Worm (Caenorhabditis elegans): ENCODE measurements around the gene ZK1290.14.
A peak's percentile ranks its signal among the peaks of the same experiment; 100 is the strongest.

The ZK1290.14 gene

ce11 chrII:7555454-7555853, at the start of gene ZK1290.14:
Gene ZK1290.14, minus strand, starts transcription at chrII:7555592.
- TF ChIP-seq nhr-12 (tag; optimal IDR thresholded peaks at IDR 0.05), result no peak
- no peak for TF ChIP-seq ceh-83 (GFP tag; optimal IDR thresholded peaks at IDR 0.05)
- TF ChIP-seq sem-2 (GFP tag; optimal IDR thresholded peaks at IDR 0.05), result no peak
- TF ChIP-seq nhr-28 (tag; optimal IDR thresholded peaks at IDR 0.05), result no peak
- TF ChIP-seq elt-3 (tag; optimal IDR thresholded peaks at IDR 0.05), result no peak
- no peak for TF ChIP-seq lin-13 (tag; optimal IDR thresholded peaks at IDR 0.05)
- no peak for TF ChIP-seq nhr-76 (tag; optimal IDR thresholded peaks at IDR 0.05)
- no peak for TF ChIP-seq ceh-39 (tag; optimal IDR thresholded peaks at IDR 0.05)
- no peak for TF ChIP-seq unc-120 (tag; optimal IDR thresholded peaks at IDR 0.05; ENCODE audit: poor library complexity, severe bottlenecking)
- no peak for TF ChIP-seq bed-3 (GFP tag; optimal IDR thresholded peaks at IDR 0.05)

ce11 chrII:7599357-7599756, 44.0 kb upstream of the ZK1290.14 start, which contains the start of gene npp-21:
Gene npp-21, plus strand, starts transcription at chrII:7599657.
- no peak for TF ChIP-seq mls-2 (tag; optimal IDR thresholded peaks at IDR 0.05)
- no peak for TF ChIP-seq unc-62 (GFP tag; optimal IDR thresholded peaks at IDR 0.05)
- TF ChIP-seq ham-2 (GFP tag; optimal IDR thresholded peaks at IDR 0.05), result no peak
- no peak for TF ChIP-seq unc-120 (tag; optimal IDR thresholded peaks at IDR 0.05; ENCODE audit: poor library complexity, severe bottlenecking)
- no peak for TF ChIP-seq M03D4.4 (tag; optimal IDR thresholded peaks at IDR 0.05)
- no peak for TF ChIP-seq nhr-12 (tag; optimal IDR thresholded peaks at IDR 0.05)

- no peak for TF ChIP-seq sptf-1 (tag; optimal IDR thresholded peaks at IDR 0.05)
- TF ChIP-seq unc-39 (tag; optimal IDR thresholded peaks at IDR 0.05), result no peak
- TF ChIP-seq ham-2 (GFP tag; optimal IDR thresholded peaks at IDR 0.05), result no peak
- TF ChIP-seq snpc-4 (tag; optimal IDR thresholded peaks at IDR 0.05), result no peak
- no peak for TF ChIP-seq ceh-39 (tag; optimal IDR thresholded peaks at IDR 0.05)
- no peak for TF ChIP-seq nhr-12 (tag; optimal IDR thresholded peaks at IDR 0.05)
- TF ChIP-seq elt-3 (tag; optimal IDR thresholded peaks at IDR 0.05), result no peak
- TF ChIP-seq pha-4 (tag; optimal IDR thresholded peaks at IDR 0.05), result no peak
- TF ChIP-seq ceh-43 (GFP tag; optimal IDR thresholded peaks at IDR 0.05), result no peak
- TF ChIP-seq cnd-1 (tag; optimal IDR thresholded peaks at IDR 0.05), result no peak
- TF ChIP-seq nhr-237 (tag; optimal IDR thresholded peaks at IDR 0.05), result no peak
- TF ChIP-seq bed-3 (GFP tag; optimal IDR thresholded peaks at IDR 0.05), result no peak
- TF ChIP-seq elt-1 (tag; optimal IDR thresholded peaks at IDR 0.05; ENCODE audit: borderline replicate concordance, insufficient read depth), result no peak
- TF ChIP-seq mep-1 (tag; optimal IDR thresholded peaks at IDR 0.05), result no peak
- TF ChIP-seq nhr-2 (tag; optimal IDR thresholded peaks at IDR 0.05), result no peak
- TF ChIP-seq unc-120 (tag; optimal IDR thresholded peaks at IDR 0.05; ENCODE audit: poor library complexity, severe bottlenecking), result no peak
- TF ChIP-seq ces-1 (GFP tag; optimal IDR thresholded peaks at IDR 0.05), result no peak
- TF ChIP-seq unc-62 (GFP tag; optimal IDR thresholded peaks at IDR 0.05), result no peak
Measured at ce11 chrII:7598702-7599314, 43.4 kb upstream of the ZK1290.14 start, which contains the start of gene pgam-5. Gene pgam-5, minus strand, starts transcription at chrII:7598752.

ce11 chrII:7594812-7595211, 39.4 kb upstream of the ZK1290.14 start, which contains the start of gene syd-1:
Gene syd-1, minus strand, starts transcription at chrII:7594912.
- no peak for TF ChIP-seq sem-2 (GFP tag; optimal IDR thresholded peaks at IDR 0.05)
- no peak for TF ChIP-seq snpc-4 (tag; optimal IDR thresholded peaks at IDR 0.05)
- TF ChIP-seq ceh-39 (tag; optimal IDR thresholded peaks at IDR 0.05), result no peak
- no peak for TF ChIP-seq cnd-1 (tag; optimal IDR thresholded peaks at IDR 0.05)
- TF ChIP-seq elt-3 (tag; optimal IDR thresholded peaks at IDR 0.05), result no peak
- TF ChIP-seq ztf-11 (tag; optimal IDR thresholded peaks at IDR 0.05), result no peak
- no peak for TF ChIP-seq M03D4.4 (tag; optimal IDR thresholded peaks at IDR 0.05)
- no peak for TF ChIP-seq zip-8 (tag; optimal IDR thresholded peaks at IDR 0.05)

- TF ChIP-seq lsy-2 (tag; optimal IDR thresholded peaks at IDR 0.05) (no peak), ces-1 (GFP tag; optimal IDR thresholded peaks at IDR 0.05) (peak; percentile 84)
Measured at ce11 chrII:7594262-7594661, 38.9 kb upstream of the ZK1290.14 start.

ce11 chrII:7593227-7593626, 37.8 kb upstream of the ZK1290.14 start:
- TF ChIP-seq mep-1 (tag; optimal IDR thresholded peaks at IDR 0.05) (peak; percentile 21), sptf-1 (tag; optimal IDR thresholded peaks at IDR 0.05) (peak; percentile 30), drap-1 (GFP tag; optimal IDR thresholded peaks at IDR 0.05) (peak; percentile 21), nhr-2 (tag; optimal IDR thresholded peaks at IDR 0.05) (no peak), mls-2 (tag; optimal IDR thresholded peaks at IDR 0.05) (peak; percentile 61), ces-1 (GFP tag; optimal IDR thresholded peaks at IDR 0.05) (peak; percentile 18), cnd-1 (tag; optimal IDR thresholded peaks at IDR 0.05) (no peak), bed-3 (GFP tag; optimal IDR thresholded peaks at IDR 0.05) (no peak)
